Worm (Caenorhabditis elegans) whole organism, L1 larva: ENCODE measurements around the gene T10H9.1.

ENCODE experiments used
- Y116A8C.19 ChIP-seq: sonication (generic microtip); optimal IDR thresholded peaks from 2 replicates; lab custom pipeline; 2016; ENCODE audit warnings: missing compliant biosample characterization, missing genetic modification characterization, borderline replicate concordance
- alr-1 ChIP-seq: fragments of 200-800 bp; sonication (Bioruptor generic); optimal IDR thresholded peaks from 2 replicates; lab custom pipeline; 2018; ENCODE audit warnings: borderline replicate concordance, mild to moderate bottlenecking, missing genetic modification characterization, missing compliant biosample characterization
- aly-2 ChIP-seq: fragments of 150-350 bp; optimal IDR thresholded peaks from 2 replicates; lab custom pipeline; 2014; ENCODE audit warnings: missing biosample characterization, missing genetic modification characterization
- ceh-63 ChIP-seq: fragments of 200-800 bp; sonication (Bioruptor generic); optimal IDR thresholded peaks from 2 replicates; lab custom pipeline; 2018; ENCODE audit warnings: mild to moderate bottlenecking, missing genetic modification characterization, missing compliant biosample characterization
- ceh-8 ChIP-seq: fragments of 200-800 bp; sonication (Bioruptor generic); optimal IDR thresholded peaks from 2 replicates; lab custom pipeline; 2018; ENCODE audit warnings: mild to moderate bottlenecking, missing genetic modification characterization, moderate library complexity, missing compliant biosample characterization
- ceh-82 ChIP-seq, 3 experiments: fragments of 150-350 bp in 1 of 3; sonication (generic microtip) in 2 of 3; optimal IDR thresholded peaks; 2 replicates each; lab custom pipeline; 2014 to 2017; ENCODE audit warnings: missing biosample characterization in 3 of 3, missing genetic modification characterization in 3 of 3
- ceh-90 ChIP-seq: sonication (generic microtip); optimal IDR thresholded peaks from 2 replicates; lab custom pipeline; 2016; ENCODE audit warnings: missing genetic modification characterization, missing compliant biosample characterization
- ces-1 ChIP-seq: fragments of 150-350 bp; optimal IDR thresholded peaks from 2 replicates; lab custom pipeline; 2014; ENCODE audit warnings: missing biosample characterization, missing genetic modification reagents, missing genetic modification characterization
- dsc-1 ChIP-seq: sonication (generic microtip); optimal IDR thresholded peaks from 2 replicates; lab custom pipeline; 2016; ENCODE audit warnings: mild to moderate bottlenecking, missing genetic modification characterization, missing compliant biosample characterization
- efl-1 ChIP-seq, 4 experiments: fragments of 150-350 bp; optimal IDR thresholded peaks in 3 of 4; peaks in 1 of 4; 1 replicate in 1 of 4; 2 replicates in 3 of 4; lab custom pipeline; 2014; ENCODE audit warnings: missing biosample characterization in 2 of 4, missing genetic modification characterization in 2 of 4, missing genetic modification reagents in 2 of 4
- efl-3 ChIP-seq: fragments of 200-800 bp; sonication (Bioruptor generic); optimal IDR thresholded peaks from 2 replicates; lab custom pipeline; 2018; ENCODE audit warnings: mild to moderate bottlenecking, missing genetic modification characterization, missing compliant biosample characterization
- elt-2 ChIP-seq: sonication (generic microtip); optimal IDR thresholded peaks from 2 replicates; lab custom pipeline; 2016; ENCODE audit warnings: missing genetic modification characterization, mild to moderate bottlenecking, inconsistent platforms, missing compliant biosample characterization, missing genetic modification reagents
- elt-3 ChIP-seq, 6 experiments: fragments of 150-350 bp in 1 of 6; sonication (generic microtip); optimal IDR thresholded peaks; 2 replicates each; lab custom pipeline; 2017 to 2018; ENCODE audit warnings: missing biosample characterization in 6 of 6, missing genetic modification characterization in 6 of 6, inconsistent platforms in 1 of 6
- ets-5 ChIP-seq: fragments of 200-800 bp; sonication (Bioruptor generic); IDR thresholded peaks from 2 replicates; pipeline ENCODE4 v1.3.6; 2022; ENCODE audit warnings: missing genetic modification characterization, missing compliant biosample characterization
- fkh-10 ChIP-seq: sonication (generic microtip); optimal IDR thresholded peaks from 2 replicates; lab custom pipeline; 2017; ENCODE audit warnings: missing biosample characterization, missing genetic modification reagents, missing genetic modification characterization
- fkh-8 ChIP-seq: sonication (generic microtip); optimal IDR thresholded peaks from 2 replicates; lab custom pipeline; 2016; ENCODE audit warnings: mild to moderate bottlenecking, missing genetic modification characterization, missing compliant biosample characterization
- hlh-4 ChIP-seq: sonication (generic microtip); optimal IDR thresholded peaks from 2 replicates; lab custom pipeline; 2016; ENCODE audit warnings: mild to moderate bottlenecking, missing genetic modification characterization, missing compliant biosample characterization
- hpl-2 ChIP-seq: fragments of 150-350 bp; optimal IDR thresholded peaks from 2 replicates; lab custom pipeline; 2014; ENCODE audit warnings: missing biosample characterization, missing genetic modification reagents, missing genetic modification characterization
- irx-1 ChIP-seq: sonication (generic microtip); optimal IDR thresholded peaks from 2 replicates; lab custom pipeline; 2016; ENCODE audit warnings: missing genetic modification characterization, missing compliant biosample characterization
- jun-1 ChIP-seq: fragments of 150-350 bp; optimal IDR thresholded peaks from 2 replicates; lab custom pipeline; 2014; ENCODE audit warnings: missing biosample characterization, missing genetic modification reagents, missing genetic modification characterization
- lin-14 ChIP-seq: fragments of 200-800 bp; sonication (Bioruptor generic); optimal IDR thresholded peaks from 2 replicates; lab custom pipeline; 2018; ENCODE audit warnings: mild to moderate bottlenecking, missing genetic modification characterization, moderate library complexity, missing compliant biosample characterization
- lin-15B ChIP-seq: fragments of 150-350 bp; sonication (generic microtip); optimal IDR thresholded peaks from 3 replicates; lab custom pipeline; 2014; ENCODE audit warnings: missing biosample characterization, missing genetic modification characterization
- lin-35 ChIP-seq, 2 experiments: fragments of 150-350 bp; optimal IDR thresholded peaks; 2 replicates each; lab custom pipeline; 2014; ENCODE audit warnings: missing biosample characterization in 2 of 2, missing genetic modification characterization in 2 of 2, missing genetic modification reagents in 2 of 2
- lin-39 ChIP-seq: fragments of 150-350 bp; optimal IDR thresholded peaks from 2 replicates; lab custom pipeline; 2014; ENCODE audit warnings: missing biosample characterization, missing genetic modification reagents, missing genetic modification characterization
- lsy-2 ChIP-seq, 2 experiments: fragments of 150-350 bp; optimal IDR thresholded peaks; 2 replicates each; lab custom pipeline; 2014; ENCODE audit warnings: missing biosample characterization in 2 of 2, missing genetic modification characterization in 2 of 2
- mdl-1 ChIP-seq, 2 experiments: fragments of 150-350 bp; optimal IDR thresholded peaks; 2 replicates each; lab custom pipeline; 2014 to 2017; ENCODE audit warnings: missing biosample characterization in 2 of 2, missing genetic modification characterization in 2 of 2, inconsistent platforms in 1 of 2
- mep-1 ChIP-seq: fragments of 150-350 bp; optimal IDR thresholded peaks from 2 replicates; lab custom pipeline; 2014; ENCODE audit warnings: missing biosample characterization, missing genetic modification characterization
- nhr-12 ChIP-seq: sonication (generic microtip); optimal IDR thresholded peaks from 2 replicates; lab custom pipeline; 2017; ENCODE audit warnings: missing biosample characterization, missing genetic modification characterization
- nhr-19 ChIP-seq: fragments of 200-800 bp; sonication (Bioruptor generic); conservative IDR thresholded peaks from 2 replicates; pipeline ENCODE4 v1.3.6; 2022; ENCODE audit warnings: missing genetic modification characterization, missing compliant biosample characterization
- nhr-20 ChIP-seq: sonication (generic microtip); optimal IDR thresholded peaks from 2 replicates; lab custom pipeline; 2016; ENCODE audit warnings: mild to moderate bottlenecking, missing genetic modification characterization, missing compliant biosample characterization
- nhr-237 ChIP-seq: fragments of 150-350 bp; optimal IDR thresholded peaks from 2 replicates; lab custom pipeline; 2014; ENCODE audit warnings: missing biosample characterization, missing genetic modification characterization
- nhr-47 ChIP-seq: sonication (generic microtip); optimal IDR thresholded peaks from 2 replicates; lab custom pipeline; 2016; ENCODE audit warnings: mild to moderate bottlenecking, missing genetic modification characterization, moderate library complexity, missing compliant biosample characterization
- nhr-71 ChIP-seq: sonication (generic microtip); optimal IDR thresholded peaks from 2 replicates; lab custom pipeline; 2016; ENCODE audit warnings: mild to moderate bottlenecking, missing genetic modification characterization, moderate library complexity, missing compliant biosample characterization
- nhr-85 ChIP-seq: sonication (generic microtip); peaks from one replicate; lab custom pipeline; 2016; ENCODE audit warnings: missing genetic modification characterization, inconsistent platforms, missing compliant biosample characterization
- nhr-90 ChIP-seq: sonication (generic microtip); optimal IDR thresholded peaks from 2 replicates; lab custom pipeline; 2016; ENCODE audit warnings: mild to moderate bottlenecking, missing genetic modification characterization, missing compliant biosample characterization; ENCODE audit not compliant: poor library complexity
- pax-3 ChIP-seq: fragments of 200-800 bp; sonication (Bioruptor generic); optimal IDR thresholded peaks from 2 replicates; lab custom pipeline; 2018; ENCODE audit warnings: mild to moderate bottlenecking, missing genetic modification characterization, moderate library complexity, missing compliant biosample characterization
- sox-4 ChIP-seq: sonication (generic microtip); optimal IDR thresholded peaks from 2 replicates; lab custom pipeline; 2016; ENCODE audit warnings: missing genetic modification characterization, missing compliant biosample characterization
- swsn-7 ChIP-seq: sonication (generic microtip); optimal IDR thresholded peaks from 2 replicates; lab custom pipeline; 2016; ENCODE audit warnings: missing genetic modification characterization, missing compliant biosample characterization
- tbx-2 ChIP-seq: sonication (generic microtip); optimal IDR thresholded peaks from 2 replicates; lab custom pipeline; 2016; ENCODE audit warnings: missing genetic modification characterization, missing compliant biosample characterization
- tlp-1 ChIP-seq: fragments of 150-350 bp; optimal IDR thresholded peaks from 2 replicates; lab custom pipeline; 2014; ENCODE audit warnings: missing biosample characterization, missing genetic modification characterization
- unc-130 ChIP-seq: fragments of 150-350 bp; optimal IDR thresholded peaks from 2 replicates; lab custom pipeline; 2017; ENCODE audit warnings: missing biosample characterization, missing genetic modification characterization, inconsistent platforms
- unc-86 ChIP-seq: sonication (generic microtip); optimal IDR thresholded peaks from 2 replicates; lab custom pipeline; 2016; ENCODE audit warnings: missing genetic modification characterization, missing compliant biosample characterization
- vab-15 ChIP-seq: sonication (generic microtip); optimal IDR thresholded peaks from 2 replicates; lab custom pipeline; 2017; ENCODE audit warnings: missing genotype, mild to moderate bottlenecking, missing genetic modification characterization, missing compliant biosample characterization
- xbp-1 ChIP-seq: sonication (generic microtip); optimal IDR thresholded peaks from 2 replicates; lab custom pipeline; 2016; ENCODE audit warnings: missing genetic modification characterization, missing compliant biosample characterization
- zag-1 ChIP-seq: fragments of 150-350 bp; optimal IDR thresholded peaks from 2 replicates; lab custom pipeline; 2014; ENCODE audit warnings: missing biosample characterization, missing genetic modification characterization

Gene T10H9.1

DNA sequence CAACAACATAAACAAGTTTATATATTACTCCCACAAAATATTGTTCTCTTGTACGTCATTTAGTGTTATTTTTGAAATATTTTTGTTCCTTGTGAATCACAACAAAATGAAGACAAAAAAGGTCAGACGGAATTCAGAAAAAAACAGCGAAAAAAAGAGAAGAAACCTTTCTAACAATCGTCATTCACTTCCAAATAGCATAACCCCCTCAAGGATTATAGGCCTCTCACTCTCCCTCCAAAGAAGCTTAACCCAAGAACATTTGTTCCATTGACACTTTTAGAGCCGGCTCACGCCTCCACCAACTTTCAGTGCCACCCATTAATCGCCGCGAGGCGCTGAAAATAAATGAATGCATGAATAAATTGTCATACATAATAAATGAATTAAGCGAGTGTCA is 10.1 kb downstream of the T10H9.1 start:
- TF ChIP-seq lin-35 (GFP tag; optimal IDR thresholded peaks at IDR 0.05; lab: Kevin White, UChicago) (no peak), unc-86 (no peak), nhr-237 (tag; lab: Kevin White, UChicago) (no peak), irx-1 (no peak), zag-1 (no peak), pax-3 (tag; lab: Kevin White, UChicago) (no peak), tbx-2 (tag; lab: Kevin White, UChicago) (no peak), ceh-90 (tag; lab: Kevin White, UChicago) (no peak), nhr-20 (tag; lab: Kevin White, UChicago) (no peak), ceh-8 (GFP tag; lab: Kevin White, UChicago) (no peak), hpl-2 (no peak), swsn-7 (tag; lab: Kevin White, UChicago) (no peak), tlp-1 (no peak), alr-1 (tag; lab: Kevin White, UChicago) (no peak)
- TF ChIP-seq, all 84 proteins: peak for 0

DNA sequence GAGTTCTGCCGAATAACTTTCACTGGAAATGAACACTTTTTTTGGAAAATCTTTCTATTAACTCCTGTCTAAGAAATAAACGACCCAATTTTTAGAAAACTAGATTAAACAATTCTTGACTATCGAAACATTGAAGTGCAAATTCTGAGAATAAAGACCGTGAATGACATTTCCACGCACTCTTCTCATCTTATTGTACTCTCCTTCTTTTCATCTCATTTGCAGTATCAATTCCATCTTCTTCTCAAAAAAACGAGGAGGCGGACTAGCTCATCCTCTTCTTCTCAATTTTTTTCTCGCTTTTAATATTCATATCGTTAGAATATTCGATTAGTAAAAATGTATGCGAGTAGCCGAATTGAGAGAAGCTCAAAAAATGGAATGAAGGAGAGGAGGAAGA is 12.2 kb downstream of the T10H9.1 start:
- TF ChIP-seq lsy-2 (tag; optimal IDR thresholded peaks at IDR 0.05; lab: Kevin White, UChicago) (peak; percentile 13 to 24), unc-86 (peak; percentile 58), fkh-10 (GFP tag; lab: Kevin White, UChicago) (peak; percentile 14), pax-3 (tag; lab: Kevin White, UChicago) (peak; percentile 30), hlh-4 (tag; lab: Kevin White, UChicago) (no peak), nhr-47 (tag; lab: Kevin White, UChicago) (peak; percentile 56), ceh-63 (GFP tag; lab: Kevin White, UChicago) (no peak), lin-35 (GFP tag; optimal IDR thresholded peaks at IDR 0.05; lab: Kevin White, UChicago) (no peak), efl-3 (no peak), Y116A8C.19 (tag; lab: Kevin White, UChicago) (no peak), lin-39 (tag; lab: Kevin White, UChicago) (no peak), ces-1 (GFP tag; lab: Kevin White, UChicago) (no peak), nhr-90 (tag; lab: Kevin White, UChicago) (no peak), lin-14 (GFP tag; lab: Kevin White, UChicago) (peak; percentile 74), vab-15 (no peak), ets-5 (no peak), fkh-8 (tag; lab: Kevin White, UChicago) (peak; percentile 28), sox-4 (peak; percentile 41), nhr-20 (tag; lab: Kevin White, UChicago) (no peak), nhr-85 (no peak), swsn-7 (tag; lab: Kevin White, UChicago) (peak; percentile 8), nhr-71 (tag; lab: Kevin White, UChicago) (peak; percentile 71), alr-1 (tag; lab: Kevin White, UChicago) (no peak), xbp-1 (peak; percentile 8), lin-15B (tag; lab: Kevin White, UChicago) (no peak), dsc-1 (peak; percentile 91)

DNA sequence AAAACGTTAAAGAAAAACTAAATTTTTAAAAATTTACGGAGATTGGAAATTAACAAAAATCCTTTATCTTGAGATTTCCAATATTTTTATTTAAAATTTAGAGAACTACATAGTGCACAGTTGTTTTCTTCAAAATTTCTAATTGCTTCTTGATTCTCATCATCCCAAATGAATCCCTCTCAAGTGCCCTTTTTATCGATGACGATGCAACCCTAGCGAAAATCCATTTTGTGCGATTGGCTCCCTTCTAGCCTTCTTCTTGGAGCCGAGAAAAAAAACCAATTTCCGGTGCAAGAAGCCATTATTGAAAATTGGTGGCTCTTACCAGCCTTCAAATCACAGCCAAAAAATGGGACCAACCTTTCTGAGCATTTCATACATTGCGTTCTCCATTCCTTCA is 13.1 kb downstream of the T10H9.1 start:
- TF ChIP-seq mep-1 (tag; lab: Kevin White, UChicago) (no peak), efl-1 (optimal IDR thresholded peaks at IDR 0.05; lab: Kevin White, UChicago) (no peak), efl-1 (GFP tag; optimal IDR thresholded peaks at IDR 0.05 in 1 of 2; lab: Kevin White, UChicago) (no peak), dsc-1 (peak; percentile 2), nhr-19 (GFP tag; lab: Robert Waterston, UW) (no peak), lin-14 (GFP tag; lab: Kevin White, UChicago) (peak; percentile 9), irx-1 (no peak)

DNA sequence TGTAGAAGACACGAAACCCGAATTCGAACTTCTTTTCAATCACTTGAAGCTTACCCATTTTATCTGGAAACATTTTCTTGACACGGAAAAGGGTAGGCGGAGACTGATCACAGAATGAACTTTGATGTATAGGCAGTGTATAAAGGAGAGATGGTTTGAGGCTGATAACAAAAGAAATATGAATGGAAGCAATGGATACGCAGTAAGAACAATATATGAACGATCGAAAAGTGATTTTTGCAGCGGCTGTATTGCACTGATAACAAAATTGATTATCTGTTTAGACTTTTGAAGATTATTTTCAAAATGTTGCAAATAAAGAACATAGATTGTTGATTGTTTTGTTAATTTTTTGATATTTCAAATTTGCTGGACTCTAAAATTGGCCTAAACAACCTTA is 16.3 kb downstream of the T10H9.1 start, which contains the start of gene pmp-5:
Gene pmp-5 (minus strand): TSS at position 63 of the 400 bp plus-strand sequence.
- no peak for TF ChIP-seq xbp-1
- no peak for TF ChIP-seq ceh-82 (tag; optimal IDR thresholded peaks at IDR 0.05; lab: Kevin White, UChicago)
- no peak for TF ChIP-seq lsy-2 (tag; optimal IDR thresholded peaks at IDR 0.05; lab: Kevin White, UChicago)
- TF ChIP-seq tbx-2 (tag; lab: Kevin White, UChicago), result no peak
- TF ChIP-seq unc-86, result no peak
- TF ChIP-seq vab-15, result no peak
- TF ChIP-seq jun-1, result no peak
- TF ChIP-seq nhr-12 (tag; lab: Kevin White, UChicago), result no peak
- TF ChIP-seq elt-2 (tag; lab: Kevin White, UChicago), result peak; percentile 83
- no peak for TF ChIP-seq aly-2 (tag; lab: Kevin White, UChicago)
- TF ChIP-seq lin-14 (GFP tag; lab: Kevin White, UChicago), result no peak
- no peak for TF ChIP-seq mdl-1 (tag; optimal IDR thresholded peaks at IDR 0.05; lab: Kevin White, UChicago)
- TF ChIP-seq nhr-20 (tag; lab: Kevin White, UChicago), result peak; percentile 20
- no peak for TF ChIP-seq hlh-4 (tag; lab: Kevin White, UChicago)
- TF ChIP-seq unc-130 (tag; lab: Kevin White, UChicago), result no peak
- no peak for TF ChIP-seq zag-1
- TF ChIP-seq elt-3 (tag; optimal IDR thresholded peaks at IDR 0.05; lab: Kevin White, UChicago), result peak in 1 of 6 experiments; percentile 37
